Worm (Caenorhabditis elegans) whole organism, L4/young adult: Measurements from ENCODE around the gene nhr-207.

Experiments
- W03F9.2 ChIP-seq: fragments of 150-350 bp; optimal IDR thresholded peaks from 2 replicates; lab custom pipeline; 2014; ENCODE audit warnings: missing biosample characterization, missing genetic modification characterization
- dao-5 ChIP-seq: sonication (generic microtip); optimal IDR thresholded peaks from 2 replicates; lab custom pipeline; 2016; ENCODE audit warnings: missing genotype, missing genetic modification characterization, moderate library complexity, missing compliant biosample characterization
- him-1 ChIP-seq: sonication (generic microtip); optimal IDR thresholded peaks from 2 replicates; lab custom pipeline; 2016; ENCODE audit warnings: missing genotype, missing genetic modification reagents, missing genetic modification characterization, missing compliant biosample characterization

nhr-207 gene

ce11 chrV:12095865-12096264 is at the start of gene nhr-207:
TSS of gene nhr-207 (plus strand) at chrV:12096146.
- no peak for TF ChIP-seq dao-5
- TF ChIP-seq him-1 (tag; lab: Kevin White, UChicago): no peak
- no peak for TF ChIP-seq W03F9.2 (tag; lab: Kevin White, UChicago)

- TF ChIP-seq W03F9.2 (tag; lab: Kevin White, UChicago): no peak
- TF ChIP-seq him-1 (tag; lab: Kevin White, UChicago): no peak
- no peak for TF ChIP-seq dao-5
Observed at ce11 chrV:12047735-12048134, 48.2 kb upstream of the nhr-207 start.

ce11 chrV:12048445-12048844 is 47.5 kb upstream of the nhr-207 start, which contains the start of gene dars-2:
TSS of gene dars-2 (plus strand) at chrV:12048745.
- TF ChIP-seq dao-5 (no peak), W03F9.2 (tag; lab: Kevin White, UChicago) (no peak), him-1 (tag; lab: Kevin White, UChicago) (no peak)

DNA sequence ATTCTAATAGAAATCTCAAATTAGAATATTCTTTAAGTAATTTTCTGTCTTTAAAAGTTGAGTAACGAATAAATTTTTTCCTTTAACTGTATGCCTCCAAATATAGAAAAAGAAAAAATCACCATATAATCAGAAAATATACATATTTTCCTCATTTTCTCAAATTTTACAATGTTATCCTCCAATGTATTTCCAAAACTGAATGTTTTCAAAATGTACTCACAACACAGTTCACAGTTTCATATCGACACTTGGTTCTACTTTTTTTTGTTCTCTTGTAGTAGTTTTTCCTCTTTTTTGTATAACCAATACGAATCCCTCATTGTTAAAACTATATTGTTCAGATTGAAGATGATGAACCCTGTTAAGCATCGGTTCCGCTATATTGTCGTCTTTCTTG is 42.3 kb upstream of the nhr-207 start, which contains the start of gene F10C2.7:
Gene F10C2.7, plus strand, starts transcription at position 301 of the 400 bp plus-strand sequence.
- TF ChIP-seq W03F9.2 (tag; lab: Kevin White, UChicago) (no peak), dao-5 (no peak), him-1 (tag; lab: Kevin White, UChicago) (no peak)

ce11 chrV:12059719-12060118 is 36.2 kb upstream of the nhr-207 start, which contains the start of gene R07B7.2:
TSS of gene R07B7.2 (minus strand) at chrV:12059753.
- TF ChIP-seq dao-5 (no peak), him-1 (tag; lab: Kevin White, UChicago) (no peak), W03F9.2 (tag; lab: Kevin White, UChicago) (no peak)

DNA sequence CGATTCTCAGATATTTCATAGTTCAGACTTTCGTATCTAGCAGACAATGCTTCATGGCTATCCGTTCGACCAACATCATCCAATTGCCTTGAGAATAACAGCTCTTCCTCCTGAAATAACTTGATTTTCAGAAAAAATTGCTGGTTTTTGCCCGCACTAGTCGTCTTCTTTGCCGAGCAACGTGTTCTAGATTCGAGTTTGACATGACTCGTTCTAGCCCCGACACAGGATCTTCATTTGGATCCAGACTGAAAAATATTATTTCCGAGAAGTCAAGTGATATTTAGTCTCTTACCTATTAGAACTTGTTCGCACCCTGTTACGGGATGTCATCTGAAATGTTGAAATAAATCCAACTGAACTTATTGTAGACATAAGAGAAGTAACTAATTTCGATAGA is 32.9 kb upstream of the nhr-207 start, which contains the start of gene clh-6:
Gene clh-6, minus strand, starts transcription at position 333 of the 400 bp plus-strand sequence.
- no peak for TF ChIP-seq W03F9.2 (tag; lab: Kevin White, UChicago)
- no peak for TF ChIP-seq him-1 (tag; lab: Kevin White, UChicago)
- no peak for TF ChIP-seq dao-5

ce11 chrV:12065369-12065768 is 30.6 kb upstream of the nhr-207 start, which contains the start of gene pqn-53:
TSS of gene pqn-53 (minus strand) at chrV:12065391.
- TF ChIP-seq dao-5 (no peak), him-1 (tag; lab: Kevin White, UChicago) (no peak), W03F9.2 (tag; lab: Kevin White, UChicago) (no peak)

ce11 chrV:12065859-12066258 is 30.1 kb upstream of the nhr-207 start:
- peak; percentile 39 for TF ChIP-seq W03F9.2 (tag; lab: Kevin White, UChicago)
- no peak for TF ChIP-seq him-1 (tag; lab: Kevin White, UChicago)

- no peak for TF ChIP-seq dao-5
- no peak for TF ChIP-seq W03F9.2 (tag; lab: Kevin White, UChicago)
- TF ChIP-seq him-1 (tag; lab: Kevin White, UChicago): no peak
Observed at ce11 chrV:12068437-12068836, 27.5 kb upstream of the nhr-207 start, which contains the start of gene kmo-2. TSS of gene kmo-2 (minus strand) at chrV:12068537.

- no peak for TF ChIP-seq dao-5
- TF ChIP-seq him-1 (tag; lab: Kevin White, UChicago): no peak
Observed at ce11 chrV:12070419-12070818, 25.5 kb upstream of the nhr-207 start, which contains the start of gene kmo-1. TSS of gene kmo-1 (minus strand) at chrV:12070519.

- TF ChIP-seq dao-5: no peak
- TF ChIP-seq him-1 (tag; lab: Kevin White, UChicago): no peak
- no peak for TF ChIP-seq W03F9.2 (tag; lab: Kevin White, UChicago)
Observed at ce11 chrV:12071483-12071882, 24.5 kb upstream of the nhr-207 start.

DNA sequence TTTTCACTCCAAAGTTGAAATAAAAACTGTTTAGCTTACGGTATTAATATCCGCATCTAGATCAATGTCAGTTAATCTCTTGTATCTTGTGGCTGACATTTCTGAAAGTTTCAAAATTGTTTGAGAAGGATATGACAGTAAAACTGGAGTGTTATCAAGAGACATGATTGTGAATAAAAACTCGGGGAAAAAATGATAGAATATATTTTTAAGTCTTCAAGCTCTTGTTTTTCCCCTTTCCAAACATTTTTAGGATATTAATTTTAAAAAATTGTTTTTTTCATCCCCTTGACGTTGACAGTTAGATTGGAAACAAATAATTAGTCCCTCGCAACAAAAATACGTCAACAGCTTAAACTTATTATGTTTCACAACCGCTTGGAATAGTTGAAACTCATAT is 21.1 kb upstream of the nhr-207 start, which contains the start of gene R07B7.6:
Gene R07B7.6, minus strand, starts transcription at position 101 of the 400 bp plus-strand sequence.
- TF ChIP-seq W03F9.2 (tag; lab: Kevin White, UChicago) (no peak), him-1 (tag; lab: Kevin White, UChicago) (no peak), dao-5 (no peak)

DNA sequence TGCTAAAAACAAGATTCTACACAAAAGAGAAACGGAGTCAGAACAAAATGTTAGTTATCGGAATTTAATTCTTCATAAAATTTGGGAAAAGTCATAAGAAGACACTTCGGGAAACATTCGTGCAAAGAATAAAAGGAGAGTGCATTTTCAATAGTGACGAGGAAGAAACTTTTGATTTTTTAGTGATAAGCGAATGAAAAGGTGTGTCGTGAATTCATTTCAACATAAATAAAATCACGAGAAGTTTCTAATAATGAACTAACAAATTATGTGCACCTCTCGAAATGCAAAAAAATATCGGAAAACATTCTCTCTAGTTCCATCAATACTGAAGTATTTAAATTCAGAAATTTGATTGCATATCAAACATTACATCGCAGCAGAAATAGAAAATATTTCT is 20.0 kb upstream of the nhr-207 start:
- TF ChIP-seq dao-5: no peak
- no peak for TF ChIP-seq W03F9.2 (tag; lab: Kevin White, UChicago)
- TF ChIP-seq him-1 (tag; lab: Kevin White, UChicago): no peak

DNA sequence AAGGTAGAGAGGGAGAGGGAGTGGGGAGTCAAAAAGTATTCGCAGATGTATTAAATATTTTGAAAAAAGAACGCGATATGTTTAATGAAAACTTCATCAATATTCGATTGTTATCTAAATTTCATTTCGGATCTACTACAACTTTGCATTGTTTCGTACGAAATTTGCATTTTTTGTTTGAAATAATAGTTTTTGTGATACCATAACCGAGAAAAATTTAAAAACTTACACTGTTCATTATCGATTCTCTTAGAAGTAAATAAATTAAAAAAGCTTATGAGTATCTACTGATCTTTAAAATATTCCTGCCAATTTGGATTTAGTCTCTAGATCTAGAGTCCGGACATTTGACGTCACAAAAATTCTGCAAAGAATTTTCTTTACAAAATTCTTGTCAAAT is 15.7 kb upstream of the nhr-207 start, which contains the start of gene R07B7.9:
Gene R07B7.9, minus strand, starts transcription at position 101 of the 400 bp plus-strand sequence.
- no peak for TF ChIP-seq him-1 (tag; lab: Kevin White, UChicago)
- TF ChIP-seq W03F9.2 (tag; lab: Kevin White, UChicago): no peak
- TF ChIP-seq dao-5: no peak

DNA sequence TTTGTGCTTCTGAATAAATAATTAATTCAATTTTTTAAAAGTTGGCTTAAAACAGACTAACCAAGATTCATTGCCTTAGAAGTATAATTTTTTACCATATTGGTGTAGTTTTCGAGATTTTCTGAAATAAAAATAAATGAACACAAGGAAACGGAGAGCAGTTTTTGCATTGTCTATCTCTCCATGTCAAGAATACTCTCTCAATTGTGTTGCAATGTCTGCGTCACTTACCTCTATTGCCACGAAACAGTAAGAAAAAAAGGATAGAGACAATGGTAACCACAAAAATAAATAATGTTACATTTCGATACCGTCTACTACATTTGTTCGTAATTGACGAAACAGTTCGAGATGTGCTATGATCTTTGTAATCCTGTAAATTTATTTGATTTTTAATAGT is 13.0 kb upstream of the nhr-207 start, which contains the start of gene R07B7.10:
Gene R07B7.10, plus strand, starts transcription at position 285 of the 400 bp plus-strand sequence.
- TF ChIP-seq dao-5 (no peak), him-1 (tag; lab: Kevin White, UChicago) (no peak), W03F9.2 (tag; lab: Kevin White, UChicago) (no peak)
